Worm (Caenorhabditis elegans) whole organism, early embryonic: ENCODE data around the gene egrh-2.

Source experiments
- B0310.2 ChIP-seq: sonication (generic microtip); optimal IDR thresholded peaks from 2 replicates; lab custom pipeline; 2016; ENCODE audit warnings: mild to moderate bottlenecking, missing genetic modification characterization, missing compliant biosample characterization
- ama-1 ChIP-seq: fragments of 150-350 bp; optimal IDR thresholded peaks from 2 replicates; lab custom pipeline; 2014
- ceh-13 ChIP-seq: fragments of 200-800 bp; sonication (Bioruptor generic); optimal IDR thresholded peaks from 2 replicates; lab custom pipeline; 2018; ENCODE audit warnings: mild to moderate bottlenecking, missing genetic modification characterization, missing compliant biosample characterization
- flt-1 ChIP-seq: fragments of 200-800 bp; sonication (Bioruptor generic); IDR thresholded peaks from 2 replicates; pipeline ENCODE4 v1.3.6; 2022; ENCODE audit warnings: missing genetic modification characterization, missing compliant biosample characterization
- hmbx-1 ChIP-seq: sonication (generic microtip); optimal IDR thresholded peaks from 2 replicates; lab custom pipeline; 2016; ENCODE audit warnings: mild to moderate bottlenecking, missing genetic modification characterization, missing compliant biosample characterization
- pes-1 ChIP-seq: fragments of 200-800 bp; sonication (Bioruptor generic); IDR thresholded peaks from 2 replicates; pipeline ENCODE4 v1.3.6; 2022; ENCODE audit warnings: missing genetic modification reagents, missing genetic modification characterization, missing compliant biosample characterization
- scrt-1 ChIP-seq: fragments of 200-800 bp; sonication (Bioruptor generic); IDR thresholded peaks from 2 replicates; pipeline ENCODE4 v1.3.6; 2022; ENCODE audit warnings: missing genetic modification characterization, missing compliant biosample characterization
- sea-1 ChIP-seq: fragments of 200-800 bp; sonication (Bioruptor generic); conservative IDR thresholded peaks from 2 replicates; pipeline ENCODE4 v1.3.6; 2022; ENCODE audit warnings: missing genetic modification characterization, missing compliant biosample characterization
- tbx-11 ChIP-seq: fragments of 200-800 bp; sonication (Bioruptor generic); IDR thresholded peaks from 2 replicates; pipeline ENCODE4 v1.3.6; 2022; ENCODE audit warnings: missing genetic modification characterization, missing compliant biosample characterization

ce11 chrIV:1000441-1000840 is 10.2 kb upstream of the egrh-2 start:
- no peak for TF ChIP-seq B0310.2
- no peak for TF ChIP-seq ama-1 (lab: Kevin White, UChicago)
- no peak for TF ChIP-seq flt-1 (GFP tag; lab: Robert Waterston, UW)
- TF ChIP-seq hmbx-1 (tag; lab: Kevin White, UChicago) = no peak
- TF ChIP-seq pes-1 (GFP tag; lab: Robert Waterston, UW) = no peak
- no peak for TF ChIP-seq tbx-11
- no peak for TF ChIP-seq scrt-1 (GFP tag; lab: Robert Waterston, UW)
- TF ChIP-seq sea-1 (GFP tag; lab: Robert Waterston, UW) = no peak
- no peak for TF ChIP-seq ceh-13
